Fruit fly (Drosophila melanogaster): ENCODE results near the gene GramD1B.
A peak's percentile ranks its signal among the peaks of the same experiment; 100 is the strongest.

The GramD1B gene

DNA sequence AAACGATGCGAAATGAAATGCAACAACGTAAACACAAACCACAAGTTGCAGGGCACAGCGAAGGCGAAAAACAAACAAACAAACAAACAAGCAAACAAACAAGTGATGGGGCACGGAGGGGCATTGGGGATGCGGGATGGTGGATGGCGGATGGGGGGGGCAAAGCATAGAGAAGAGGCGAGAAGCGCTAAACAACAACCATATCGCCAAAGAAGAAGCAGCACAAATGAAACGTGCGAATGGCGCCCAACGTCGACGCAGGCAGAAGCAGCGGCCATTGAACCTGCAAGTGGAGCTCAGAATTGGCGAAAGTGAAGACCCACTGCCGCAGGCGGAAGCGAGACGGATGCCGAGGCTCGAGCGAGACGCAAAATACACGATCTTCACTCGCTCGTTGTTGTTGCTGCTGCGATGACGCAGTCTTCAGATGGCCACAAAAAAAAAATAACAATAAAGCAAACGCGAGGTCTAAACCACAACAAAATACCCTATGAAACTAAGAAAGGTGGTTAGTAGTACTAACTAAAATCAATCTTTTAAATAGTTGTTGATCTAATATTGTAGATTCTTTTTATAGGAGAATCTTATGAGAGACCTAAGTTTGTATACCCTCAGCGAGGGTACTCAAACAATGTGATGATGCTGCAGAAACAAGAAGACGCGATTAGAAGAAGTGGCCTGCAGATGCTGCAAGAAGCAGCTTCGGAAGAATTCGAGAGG, 27.2 kb downstream of the GramD1B start:
- TF ChIP-seq CG8301 (tag; optimal IDR thresholded peaks at IDR 0.05) (peak; percentile 86), CG12605 (GFP tag; IDR thresholded peaks at IDR 0.05) (peak; percentile 61), Pif1B (GFP tag; optimal IDR thresholded peaks at IDR 0.05) (peak; percentile 83), CG10348 (GFP tag; IDR thresholded peaks at IDR 0.05) (no peak), fd96Ca (GFP tag; IDR thresholded peaks at IDR 0.05) (peak; percentile 83), EcR (GFP tag; optimal IDR thresholded peaks at IDR 0.05) (peak; percentile 99), Snoo (tag; optimal IDR thresholded peaks at IDR 0.05) (peak; percentile 78), CG8159 (tag; optimal IDR thresholded peaks at IDR 0.05) (peak; percentile 74), CG17806 (tag; optimal IDR thresholded peaks at IDR 0.05) (peak; percentile 83), CG9948 (tag; optimal IDR thresholded peaks at IDR 0.05) (peak; percentile 85), gl (tag; optimal IDR thresholded peaks at IDR 0.05) (peak; percentile 31), CG34367 (tag; optimal IDR thresholded peaks at IDR 0.05) (peak; percentile 72), CG15710 (tag; optimal IDR thresholded peaks at IDR 0.05) (peak; percentile 48), CG14655 (GFP tag; optimal IDR thresholded peaks at IDR 0.05) (peak; percentile 89), rn (GFP tag; IDR thresholded peaks at IDR 0.05) (peak; percentile 76), Pif1A (GFP tag; optimal IDR thresholded peaks at IDR 0.05) (peak; percentile 89), Ets98B (GFP tag; IDR thresholded peaks at IDR 0.05) (peak; percentile 83), CG4496 (GFP tag; IDR thresholded peaks at IDR 0.05) (peak; percentile 87), CG13204 (GFP tag; optimal IDR thresholded peaks at IDR 0.05) (peak; percentile 63), D1 (tag; optimal IDR thresholded peaks at IDR 0.05) (no peak), CG32121 (GFP tag; IDR thresholded peaks at IDR 0.05) (peak; percentile 78)

DNA sequence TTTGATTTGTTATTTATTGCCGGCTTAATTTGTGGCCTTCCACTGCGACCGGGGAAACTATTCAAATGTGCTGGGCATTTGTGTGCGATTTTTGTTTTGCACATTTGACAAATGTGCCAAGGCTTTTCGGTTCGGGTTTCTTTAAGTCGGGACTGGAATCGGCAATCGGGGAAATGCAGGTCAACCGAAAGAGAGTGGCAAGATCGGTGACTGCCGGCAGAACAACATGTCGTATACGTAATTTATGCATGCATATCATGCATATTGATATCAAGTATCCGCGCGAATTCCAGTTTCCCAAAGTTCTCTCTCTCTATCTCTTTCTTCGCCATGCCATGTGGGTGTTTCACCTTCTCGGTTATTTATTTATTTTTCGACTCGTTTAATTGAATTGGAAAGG, 30.8 kb downstream of the GramD1B start:
- TF ChIP-seq Pif1A (GFP tag; optimal IDR thresholded peaks at IDR 0.05): no peak
- no peak for TF ChIP-seq CG13204 (GFP tag; optimal IDR thresholded peaks at IDR 0.05)
- TF ChIP-seq CG8159 (tag; optimal IDR thresholded peaks at IDR 0.05): no peak
- no peak for TF ChIP-seq CG8301 (tag; optimal IDR thresholded peaks at IDR 0.05)
- no peak for TF ChIP-seq CG9948 (tag; optimal IDR thresholded peaks at IDR 0.05)
- no peak for TF ChIP-seq rn (GFP tag; IDR thresholded peaks at IDR 0.05)
- TF ChIP-seq CG34367 (tag; optimal IDR thresholded peaks at IDR 0.05): no peak
- TF ChIP-seq Pif1B (GFP tag; optimal IDR thresholded peaks at IDR 0.05): no peak
- no peak for TF ChIP-seq CG10348 (GFP tag; IDR thresholded peaks at IDR 0.05)
- no peak for TF ChIP-seq CG12605 (GFP tag; IDR thresholded peaks at IDR 0.05)
- no peak for TF ChIP-seq fd96Ca (GFP tag; IDR thresholded peaks at IDR 0.05)

DNA sequence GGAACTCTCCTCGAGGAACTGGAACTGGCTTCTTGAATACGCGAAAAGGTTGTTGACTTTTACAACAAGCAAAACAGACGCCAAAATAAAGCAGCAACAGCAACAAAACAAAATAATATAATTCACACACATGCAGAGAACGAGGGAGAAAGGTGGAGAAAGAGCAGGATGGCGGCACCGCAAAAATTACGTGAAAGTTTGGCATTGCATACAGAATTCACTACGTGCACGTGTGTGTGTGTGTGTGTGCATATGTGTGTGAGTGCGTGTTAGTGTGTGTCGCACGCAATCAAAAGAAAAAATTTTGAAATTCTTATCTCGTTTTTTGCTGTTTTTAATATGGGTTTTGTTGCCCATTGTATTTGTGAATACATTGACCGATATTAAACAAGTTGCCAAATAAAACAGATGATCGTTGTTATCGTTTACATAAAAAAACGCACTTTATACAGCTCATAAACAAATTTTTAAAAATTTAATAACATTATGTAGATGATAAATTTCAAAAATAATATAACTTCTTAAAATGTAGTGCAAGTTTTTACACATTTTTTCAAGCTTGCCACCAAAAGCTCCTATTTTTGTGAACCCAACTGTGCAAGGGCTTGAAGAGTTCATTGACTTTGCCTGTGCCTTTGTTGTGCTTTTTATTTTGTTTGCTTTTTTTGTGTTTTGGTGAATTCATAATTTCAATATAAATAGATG, 31.8 kb downstream of the GramD1B start:
- TF ChIP-seq CG32121 (GFP tag; IDR thresholded peaks at IDR 0.05): no peak
- no peak for TF ChIP-seq Ets98B (GFP tag; IDR thresholded peaks at IDR 0.05)
- no peak for TF ChIP-seq gl (tag; optimal IDR thresholded peaks at IDR 0.05)
- no peak for TF ChIP-seq CG12605 (GFP tag; IDR thresholded peaks at IDR 0.05)
- peak; percentile 2 for TF ChIP-seq CG14655 (GFP tag; optimal IDR thresholded peaks at IDR 0.05)
- peak; percentile 52 for TF ChIP-seq EcR (GFP tag; optimal IDR thresholded peaks at IDR 0.05)
- no peak for TF ChIP-seq rn (GFP tag; IDR thresholded peaks at IDR 0.05)
- TF ChIP-seq fd96Ca (GFP tag; IDR thresholded peaks at IDR 0.05): no peak
- TF ChIP-seq Snoo (tag; optimal IDR thresholded peaks at IDR 0.05): peak; percentile 87
- no peak for TF ChIP-seq CG13204 (GFP tag; optimal IDR thresholded peaks at IDR 0.05)
- peak; percentile 17 for TF ChIP-seq CG9948 (tag; optimal IDR thresholded peaks at IDR 0.05)
- no peak for TF ChIP-seq CG4496 (GFP tag; IDR thresholded peaks at IDR 0.05)
- TF ChIP-seq Pif1B (GFP tag; optimal IDR thresholded peaks at IDR 0.05): no peak
- TF ChIP-seq CG8159 (tag; optimal IDR thresholded peaks at IDR 0.05): no peak
- no peak for TF ChIP-seq CG10348 (GFP tag; IDR thresholded peaks at IDR 0.05)
- no peak for TF ChIP-seq CG8301 (tag; optimal IDR thresholded peaks at IDR 0.05)
- no peak for TF ChIP-seq Pif1A (GFP tag; optimal IDR thresholded peaks at IDR 0.05)
- TF ChIP-seq CG17806 (tag; optimal IDR thresholded peaks at IDR 0.05): peak; percentile 33
- no peak for TF ChIP-seq CG34367 (tag; optimal IDR thresholded peaks at IDR 0.05)
- no peak for TF ChIP-seq D1 (tag; optimal IDR thresholded peaks at IDR 0.05)
- peak; percentile 7 for TF ChIP-seq CG15710 (tag; optimal IDR thresholded peaks at IDR 0.05)

DNA sequence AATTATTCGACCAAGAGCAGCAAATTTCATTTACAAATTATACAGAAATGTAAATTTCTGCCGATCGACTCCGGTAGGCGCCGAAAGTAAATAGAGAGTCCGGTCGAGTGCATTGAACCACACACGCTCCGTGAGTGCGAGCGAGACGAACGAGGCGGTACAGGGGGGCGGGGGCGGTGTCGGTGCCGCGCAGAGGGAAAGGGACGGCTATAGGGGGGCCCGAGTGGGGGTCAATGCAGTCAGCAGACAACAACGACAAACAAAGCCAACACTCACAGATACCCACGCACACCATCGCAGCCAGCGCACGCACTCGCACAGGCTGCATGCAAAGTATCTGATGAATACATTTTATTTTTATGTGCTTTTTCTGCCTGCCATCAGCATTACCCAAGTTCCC, 33.8 kb downstream of the GramD1B start:
- TF ChIP-seq CG32121 (GFP tag; IDR thresholded peaks at IDR 0.05) (peak; percentile 63; the same call in 1 of the 2 replicates), Snoo (tag; optimal IDR thresholded peaks at IDR 0.05) (no peak), CG17806 (tag; optimal IDR thresholded peaks at IDR 0.05) (no peak), CG9948 (tag; optimal IDR thresholded peaks at IDR 0.05) (no peak), CG8301 (tag; optimal IDR thresholded peaks at IDR 0.05) (no peak), EcR (GFP tag; optimal IDR thresholded peaks at IDR 0.05) (peak; percentile 99), CG4496 (GFP tag; IDR thresholded peaks at IDR 0.05) (peak; percentile 57), CG12605 (GFP tag; IDR thresholded peaks at IDR 0.05) (peak; percentile 42; the same call in 1 of the 2 replicates), Ets98B (GFP tag; IDR thresholded peaks at IDR 0.05) (peak; percentile 8), D1 (tag; optimal IDR thresholded peaks at IDR 0.05) (no peak), CG14655 (GFP tag; optimal IDR thresholded peaks at IDR 0.05) (no peak), rn (GFP tag; IDR thresholded peaks at IDR 0.05) (0 out of 2 replicates have a peak, but pooled peaks have one; percentile 9), CG13204 (GFP tag; optimal IDR thresholded peaks at IDR 0.05) (peak; percentile 91), fd96Ca (GFP tag; IDR thresholded peaks at IDR 0.05) (peak; percentile 57; the same call in 1 of the 3 replicates), gl (tag; optimal IDR thresholded peaks at IDR 0.05) (no peak)

DNA sequence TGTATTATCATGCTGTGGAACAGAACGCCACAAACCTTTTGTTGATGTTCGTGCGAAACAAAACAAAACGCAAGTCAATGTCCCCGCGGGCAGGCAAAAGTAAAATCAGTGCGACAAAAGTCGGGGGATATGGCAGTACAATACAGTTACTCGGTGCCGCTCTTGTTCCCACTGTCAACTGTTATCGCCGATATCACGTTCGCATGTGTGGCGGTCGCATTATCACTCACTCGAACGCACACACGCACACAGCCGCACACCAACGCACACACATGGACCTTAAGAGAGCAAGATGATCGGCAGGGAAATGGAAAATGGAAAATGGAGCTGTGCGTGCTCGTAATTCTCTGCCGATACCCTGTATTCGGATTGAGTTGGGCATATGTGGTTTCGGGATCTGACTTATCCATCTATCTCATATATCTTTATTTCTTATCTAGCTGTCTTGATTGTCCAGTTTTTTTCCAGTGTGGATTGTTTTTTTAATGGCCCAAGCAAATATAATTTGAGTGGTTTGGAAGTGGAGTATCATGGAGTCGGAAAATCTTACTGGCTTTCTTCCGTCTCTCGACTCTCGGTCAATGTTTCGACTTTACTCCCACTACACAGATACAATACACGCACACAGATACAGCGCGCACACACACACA, 34.5 kb downstream of the GramD1B start:
- TF ChIP-seq CG8301 (tag; optimal IDR thresholded peaks at IDR 0.05): peak; percentile 93
- peak; percentile 93 for TF ChIP-seq Ets98B (GFP tag; IDR thresholded peaks at IDR 0.05)
- TF ChIP-seq Snoo (tag; optimal IDR thresholded peaks at IDR 0.05): peak; percentile 73
- TF ChIP-seq gl (tag; optimal IDR thresholded peaks at IDR 0.05): peak; percentile 73
- peak; percentile 88 for TF ChIP-seq CG32121 (GFP tag; IDR thresholded peaks at IDR 0.05)
- TF ChIP-seq CG4496 (GFP tag; IDR thresholded peaks at IDR 0.05): peak; percentile 93
- peak; percentile 92 for TF ChIP-seq CG14655 (GFP tag; optimal IDR thresholded peaks at IDR 0.05)
- TF ChIP-seq fd96Ca (GFP tag; IDR thresholded peaks at IDR 0.05): peak; percentile 93
- TF ChIP-seq CG10348 (GFP tag; IDR thresholded peaks at IDR 0.05): peak; percentile 67
- TF ChIP-seq CG8159 (tag; optimal IDR thresholded peaks at IDR 0.05): peak; percentile 79
- peak; percentile 83 for TF ChIP-seq CG12605 (GFP tag; IDR thresholded peaks at IDR 0.05)
- TF ChIP-seq CG9948 (tag; optimal IDR thresholded peaks at IDR 0.05): peak; percentile 78
- TF ChIP-seq CG15710 (tag; optimal IDR thresholded peaks at IDR 0.05): peak; percentile 77
- peak; percentile 78 for TF ChIP-seq CG17806 (tag; optimal IDR thresholded peaks at IDR 0.05)
- TF ChIP-seq EcR (GFP tag; optimal IDR thresholded peaks at IDR 0.05): peak; percentile 89
- no peak for TF ChIP-seq D1 (tag; optimal IDR thresholded peaks at IDR 0.05)
- peak; percentile 87 for TF ChIP-seq Pif1A (GFP tag; optimal IDR thresholded peaks at IDR 0.05)
- TF ChIP-seq Pif1B (GFP tag; optimal IDR thresholded peaks at IDR 0.05): peak; percentile 69
- TF ChIP-seq rn (GFP tag; IDR thresholded peaks at IDR 0.05): peak; percentile 79
- TF ChIP-seq CG34367 (tag; optimal IDR thresholded peaks at IDR 0.05): peak; percentile 68
- peak; percentile 4 for TF ChIP-seq CG13204 (GFP tag; optimal IDR thresholded peaks at IDR 0.05)
